Worm (Caenorhabditis elegans): Measurements from ENCODE around the gene srj-22.

srj-22 gene

ce11 chrV:10730824-10731416 is 12.6 kb downstream of the srj-22 start:
- TF ChIP-seq snpc-4 (tag; optimal IDR thresholded peaks at IDR 0.05) (no peak), pqm-1 (tag; optimal IDR thresholded peaks at IDR 0.05) (no peak), nhr-11 (tag; optimal IDR thresholded peaks at IDR 0.05) (peak; percentile 7), mml-1 (tag; optimal IDR thresholded peaks at IDR 0.05) (no peak), unc-62 (GFP tag; optimal IDR thresholded peaks at IDR 0.05) (peak; percentile 1), nhr-28 (tag; optimal IDR thresholded peaks at IDR 0.05) (no peak)

DNA sequence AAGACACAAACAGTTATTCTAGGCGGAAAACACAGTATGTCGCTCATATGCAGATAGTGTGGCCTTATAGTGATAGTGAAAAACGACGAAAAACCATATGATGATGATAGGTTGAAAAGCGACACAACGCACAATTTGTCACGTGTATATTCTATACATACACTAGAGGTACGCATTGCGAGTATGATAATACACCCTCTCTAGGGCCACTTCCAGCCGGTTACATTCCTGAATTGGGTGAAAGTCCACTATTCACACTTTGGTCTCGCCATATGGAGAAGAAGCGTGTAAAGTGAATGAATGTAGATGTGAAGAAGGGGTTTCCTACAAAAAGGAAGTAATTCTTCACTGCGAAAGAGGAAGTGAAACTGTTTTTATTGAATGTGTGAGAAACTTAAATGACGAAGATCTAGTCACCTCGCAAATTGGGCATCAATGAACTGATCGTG is 14.1 kb downstream of the srj-22 start:
- TF ChIP-seq ceh-9 (tag; optimal IDR thresholded peaks at IDR 0.05) = no peak
- peak; percentile 59 for TF ChIP-seq ceh-28 (tag; optimal IDR thresholded peaks at IDR 0.05)
- TF ChIP-seq egl-27 (tag; optimal IDR thresholded peaks at IDR 0.05) = peak; percentile 90
- TF ChIP-seq nhr-23 (tag; optimal IDR thresholded peaks at IDR 0.05) = peak; percentile 76
- TF ChIP-seq mdl-1 (tag; optimal IDR thresholded peaks at IDR 0.05) = peak; percentile 5
- TF ChIP-seq elt-2 (tag; optimal IDR thresholded peaks at IDR 0.05) = peak; percentile 94
- no peak for TF ChIP-seq nhr-12 (tag; optimal IDR thresholded peaks at IDR 0.05)
- peak; percentile 2 for TF ChIP-seq nfya-1 (tag; optimal IDR thresholded peaks at IDR 0.05; ENCODE audit: insufficient read depth)
- TF ChIP-seq nhr-76 (tag; optimal IDR thresholded peaks at IDR 0.05) = no peak
- TF ChIP-seq snpc-4 (tag; optimal IDR thresholded peaks at IDR 0.05) = peak; percentile 38
- TF ChIP-seq pha-4 (tag; optimal IDR thresholded peaks at IDR 0.05) = peak; percentile 26
- peak; percentile 17 for TF ChIP-seq nhr-25 (tag; optimal IDR thresholded peaks at IDR 0.05)
- no peak for TF ChIP-seq eor-1 (tag; optimal IDR thresholded peaks at IDR 0.05)
- peak; percentile 58 for TF ChIP-seq jun-1 (tag; optimal IDR thresholded peaks at IDR 0.05)
- TF ChIP-seq pqm-1 (tag; optimal IDR thresholded peaks at IDR 0.05) = peak; percentile 87

- TF ChIP-seq nfya-1 (tag; optimal IDR thresholded peaks at IDR 0.05; ENCODE audit: insufficient read depth) = peak; percentile 61
- no peak for TF ChIP-seq zag-1 (tag; optimal IDR thresholded peaks at IDR 0.05)
- peak; percentile 89 for TF ChIP-seq lin-39 (tag; optimal IDR thresholded peaks at IDR 0.05)
- peak; percentile 72 for TF ChIP-seq nhr-11 (tag; optimal IDR thresholded peaks at IDR 0.05)
- peak; percentile 71 for TF ChIP-seq egl-5 (tag; optimal IDR thresholded peaks at IDR 0.05)
- TF ChIP-seq R02D3.7 (tag; optimal IDR thresholded peaks at IDR 0.05) = no peak
- TF ChIP-seq nhr-76 (tag; optimal IDR thresholded peaks at IDR 0.05) = no peak
- no peak for TF ChIP-seq snpc-4 (tag; optimal IDR thresholded peaks at IDR 0.05)
- peak; percentile 61 for TF ChIP-seq nhr-23 (tag; optimal IDR thresholded peaks at IDR 0.05)
- TF ChIP-seq fkh-2 (tag; optimal IDR thresholded peaks at IDR 0.05) = no peak
- TF ChIP-seq ceh-28 (tag; optimal IDR thresholded peaks at IDR 0.05) = peak; percentile 25
- peak; percentile 39 for TF ChIP-seq nhr-43 (tag; optimal IDR thresholded peaks at IDR 0.05; ENCODE audit: poor library complexity, severe bottlenecking)
- TF ChIP-seq unc-62 (GFP tag; optimal IDR thresholded peaks at IDR 0.05) = peak; percentile 92
- TF ChIP-seq nhr-12 (tag; optimal IDR thresholded peaks at IDR 0.05) = no peak
- TF ChIP-seq nhr-28 (tag; optimal IDR thresholded peaks at IDR 0.05) = no peak
Observed at ce11 chrV:10727651-10728050, 15.9 kb downstream of the srj-22 start.

- TF ChIP-seq mdl-1 (tag; optimal IDR thresholded peaks at IDR 0.05) (no peak), pha-4 (tag; optimal IDR thresholded peaks at IDR 0.05) (peak; percentile 53), jun-1 (tag; optimal IDR thresholded peaks at IDR 0.05) (peak; percentile 41), pqm-1 (tag; optimal IDR thresholded peaks at IDR 0.05) (peak; percentile 39), elt-2 (tag; optimal IDR thresholded peaks at IDR 0.05) (peak; percentile 93), skn-1 (tag; optimal IDR thresholded peaks at IDR 0.05) (peak; percentile 10), lsy-12 (tag; optimal IDR thresholded peaks at IDR 0.05) (no peak)
Observed at ce11 chrV:10726691-10727090, 16.9 kb downstream of the srj-22 start.

DNA sequence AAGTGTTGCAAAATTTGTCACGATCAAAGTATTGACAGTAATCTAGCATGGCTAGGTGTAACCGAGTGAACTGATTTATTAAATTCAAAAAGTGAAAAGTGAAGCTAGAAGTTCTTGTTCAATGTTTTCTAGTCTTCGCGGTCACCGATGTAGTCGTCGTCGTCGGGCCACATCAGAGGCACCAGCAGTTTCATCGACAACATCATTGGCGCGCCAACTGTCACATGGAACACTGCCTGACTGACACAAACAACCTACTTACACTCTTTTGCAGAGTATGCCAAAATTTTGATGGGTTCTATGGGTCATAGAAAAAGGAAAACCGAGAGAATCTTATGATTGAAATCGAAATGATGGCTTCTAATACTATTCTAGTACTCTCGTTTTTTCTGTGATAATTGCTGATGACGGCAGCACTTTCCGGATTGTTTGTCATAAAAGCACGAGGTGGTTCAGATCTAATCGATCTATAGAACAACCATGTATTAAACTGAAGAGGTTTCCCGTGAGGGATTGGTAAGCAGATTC is 18.1 kb downstream of the srj-22 start:
- TF ChIP-seq lin-39 (tag; optimal IDR thresholded peaks at IDR 0.05) (no peak), fkh-10 (GFP tag; optimal IDR thresholded peaks at IDR 0.05) (no peak), mml-1 (tag; optimal IDR thresholded peaks at IDR 0.05) (no peak), sea-2 (GFP tag; optimal IDR thresholded peaks at IDR 0.05) (no peak), nhr-12 (tag; optimal IDR thresholded peaks at IDR 0.05) (no peak), nhr-67 (tag; optimal IDR thresholded peaks at IDR 0.05) (no peak), pqm-1 (tag; optimal IDR thresholded peaks at IDR 0.05) (no peak), lin-15B (tag; optimal IDR thresholded peaks at IDR 0.05) (no peak), nhr-77 (tag; optimal IDR thresholded peaks at IDR 0.05) (no peak), egl-5 (tag; optimal IDR thresholded peaks at IDR 0.05) (no peak), daf-12 (tag; optimal IDR thresholded peaks at IDR 0.05) (no peak)

Data from whole organism, L3 larva.